Worm (Caenorhabditis elegans) whole organism, L1 larva: Measurements from ENCODE around the gene sec-5.

ENCODE experiments used
- F16B12.6 ChIP-seq: fragments of 150-350 bp; optimal IDR thresholded peaks from 2 replicates; lab custom pipeline; 2014; ENCODE audit warnings: missing biosample characterization, missing genetic modification characterization
- alr-1 ChIP-seq: fragments of 200-800 bp; sonication (Bioruptor generic); optimal IDR thresholded peaks from 2 replicates; lab custom pipeline; 2018; ENCODE audit warnings: borderline replicate concordance, mild to moderate bottlenecking, missing genetic modification characterization, missing compliant biosample characterization
- ama-1 ChIP-seq: fragments of 150-350 bp; optimal IDR thresholded peaks from 2 replicates; lab custom pipeline; 2014
- ceh-8 ChIP-seq: fragments of 200-800 bp; sonication (Bioruptor generic); optimal IDR thresholded peaks from 2 replicates; lab custom pipeline; 2018; ENCODE audit warnings: mild to moderate bottlenecking, missing genetic modification characterization, moderate library complexity, missing compliant biosample characterization
- ceh-90 ChIP-seq: sonication (generic microtip); optimal IDR thresholded peaks from 2 replicates; lab custom pipeline; 2016; ENCODE audit warnings: missing genetic modification characterization, missing compliant biosample characterization
- dpl-1 ChIP-seq, 3 experiments: fragments of 150-350 bp in 2 of 3; sonication (generic microtip) in 1 of 3; optimal IDR thresholded peaks; 2 replicates each; lab custom pipeline; 2014 to 2017; ENCODE audit warnings: missing biosample characterization in 3 of 3, missing genetic modification characterization in 3 of 3, missing genetic modification reagents in 3 of 3
- efl-3 ChIP-seq: fragments of 200-800 bp; sonication (Bioruptor generic); optimal IDR thresholded peaks from 2 replicates; lab custom pipeline; 2018; ENCODE audit warnings: mild to moderate bottlenecking, missing genetic modification characterization, missing compliant biosample characterization
- elt-3 ChIP-seq, 6 experiments: fragments of 150-350 bp in 1 of 6; sonication (generic microtip); optimal IDR thresholded peaks; 2 replicates each; lab custom pipeline; 2017 to 2018; ENCODE audit warnings: missing biosample characterization in 6 of 6, missing genetic modification characterization in 6 of 6, inconsistent platforms in 1 of 6
- ets-5 ChIP-seq: fragments of 200-800 bp; sonication (Bioruptor generic); IDR thresholded peaks from 2 replicates; pipeline ENCODE4 v1.3.6; 2022; ENCODE audit warnings: missing genetic modification characterization, missing compliant biosample characterization
- fkh-10 ChIP-seq: sonication (generic microtip); optimal IDR thresholded peaks from 2 replicates; lab custom pipeline; 2017; ENCODE audit warnings: missing biosample characterization, missing genetic modification reagents, missing genetic modification characterization
- fkh-8 ChIP-seq: sonication (generic microtip); optimal IDR thresholded peaks from 2 replicates; lab custom pipeline; 2016; ENCODE audit warnings: mild to moderate bottlenecking, missing genetic modification characterization, missing compliant biosample characterization
- hlh-17 ChIP-seq: fragments of 200-800 bp; sonication (Bioruptor generic); optimal IDR thresholded peaks from 2 replicates; lab custom pipeline; 2018; ENCODE audit warnings: missing genetic modification characterization, mild to moderate bottlenecking, missing compliant biosample characterization, moderate library complexity, borderline replicate concordance
- jun-1 ChIP-seq: fragments of 150-350 bp; optimal IDR thresholded peaks from 2 replicates; lab custom pipeline; 2014; ENCODE audit warnings: missing biosample characterization, missing genetic modification reagents, missing genetic modification characterization
- lin-15B ChIP-seq: fragments of 150-350 bp; sonication (generic microtip); optimal IDR thresholded peaks from 3 replicates; lab custom pipeline; 2014; ENCODE audit warnings: missing biosample characterization, missing genetic modification characterization
- lin-35 ChIP-seq, 2 experiments: fragments of 150-350 bp; optimal IDR thresholded peaks; 2 replicates each; lab custom pipeline; 2014; ENCODE audit warnings: missing biosample characterization in 2 of 2, missing genetic modification characterization in 2 of 2, missing genetic modification reagents in 2 of 2
- lir-3 ChIP-seq: sonication (generic microtip); optimal IDR thresholded peaks from 2 replicates; lab custom pipeline; 2016; ENCODE audit warnings: mild to moderate bottlenecking, missing genetic modification characterization, moderate library complexity, missing compliant biosample characterization; ENCODE audit not compliant: poor library complexity
- lsy-2 ChIP-seq, 2 experiments: fragments of 150-350 bp; optimal IDR thresholded peaks; 2 replicates each; lab custom pipeline; 2014; ENCODE audit warnings: missing biosample characterization in 2 of 2, missing genetic modification characterization in 2 of 2
- mdl-1 ChIP-seq, 2 experiments: fragments of 150-350 bp; optimal IDR thresholded peaks; 2 replicates each; lab custom pipeline; 2014 to 2017; ENCODE audit warnings: missing biosample characterization in 2 of 2, missing genetic modification characterization in 2 of 2, inconsistent platforms in 1 of 2
- mep-1 ChIP-seq: fragments of 150-350 bp; optimal IDR thresholded peaks from 2 replicates; lab custom pipeline; 2014; ENCODE audit warnings: missing biosample characterization, missing genetic modification characterization
- nhr-19 ChIP-seq: fragments of 200-800 bp; sonication (Bioruptor generic); conservative IDR thresholded peaks from 2 replicates; pipeline ENCODE4 v1.3.6; 2022; ENCODE audit warnings: missing genetic modification characterization, missing compliant biosample characterization
- nhr-77 ChIP-seq: fragments of 150-350 bp; optimal IDR thresholded peaks from 2 replicates; lab custom pipeline; 2014; ENCODE audit warnings: missing biosample characterization, missing genetic modification characterization
- nhr-85 ChIP-seq: sonication (generic microtip); peaks from one replicate; lab custom pipeline; 2016; ENCODE audit warnings: missing genetic modification characterization, inconsistent platforms, missing compliant biosample characterization
- nhr-90 ChIP-seq: sonication (generic microtip); optimal IDR thresholded peaks from 2 replicates; lab custom pipeline; 2016; ENCODE audit warnings: mild to moderate bottlenecking, missing genetic modification characterization, missing compliant biosample characterization; ENCODE audit not compliant: poor library complexity
- pag-3 ChIP-seq: sonication (generic microtip); optimal IDR thresholded peaks from 2 replicates; lab custom pipeline; 2017; ENCODE audit warnings: missing genetic modification characterization, mild to moderate bottlenecking, missing compliant biosample characterization, antibody characterized with exemption, borderline replicate concordance; ENCODE audit not compliant: insufficient read depth
- skn-1 ChIP-seq: fragments of 150-350 bp; optimal IDR thresholded peaks from 2 replicates; lab custom pipeline; 2014; ENCODE audit warnings: missing biosample characterization, missing genetic modification characterization
- tbx-2 ChIP-seq: sonication (generic microtip); optimal IDR thresholded peaks from 2 replicates; lab custom pipeline; 2016; ENCODE audit warnings: missing genetic modification characterization, missing compliant biosample characterization
- tlp-1 ChIP-seq: fragments of 150-350 bp; optimal IDR thresholded peaks from 2 replicates; lab custom pipeline; 2014; ENCODE audit warnings: missing biosample characterization, missing genetic modification characterization
- unc-130 ChIP-seq: fragments of 150-350 bp; optimal IDR thresholded peaks from 2 replicates; lab custom pipeline; 2017; ENCODE audit warnings: missing biosample characterization, missing genetic modification characterization, inconsistent platforms
- unc-62 ChIP-seq: fragments of 150-350 bp; optimal IDR thresholded peaks from 2 replicates; lab custom pipeline; 2014; ENCODE audit warnings: missing biosample characterization, missing genetic modification reagents, missing genetic modification characterization
- unc-86 ChIP-seq: sonication (generic microtip); optimal IDR thresholded peaks from 2 replicates; lab custom pipeline; 2016; ENCODE audit warnings: missing genetic modification characterization, missing compliant biosample characterization
- unc-98 ChIP-seq: fragments of 200-800 bp; sonication (Bioruptor generic); IDR thresholded peaks from 2 replicates; pipeline ENCODE4 v1.3.6; 2022; ENCODE audit warnings: missing genetic modification characterization, missing compliant biosample characterization
- vab-15 ChIP-seq: sonication (generic microtip); optimal IDR thresholded peaks from 2 replicates; lab custom pipeline; 2017; ENCODE audit warnings: missing genotype, mild to moderate bottlenecking, missing genetic modification characterization, missing compliant biosample characterization
- ztf-4 ChIP-seq: fragments of 150-350 bp; optimal IDR thresholded peaks from 2 replicates; lab custom pipeline; 2014; ENCODE audit warnings: missing biosample characterization, missing genetic modification characterization

Gene sec-5

DNA sequence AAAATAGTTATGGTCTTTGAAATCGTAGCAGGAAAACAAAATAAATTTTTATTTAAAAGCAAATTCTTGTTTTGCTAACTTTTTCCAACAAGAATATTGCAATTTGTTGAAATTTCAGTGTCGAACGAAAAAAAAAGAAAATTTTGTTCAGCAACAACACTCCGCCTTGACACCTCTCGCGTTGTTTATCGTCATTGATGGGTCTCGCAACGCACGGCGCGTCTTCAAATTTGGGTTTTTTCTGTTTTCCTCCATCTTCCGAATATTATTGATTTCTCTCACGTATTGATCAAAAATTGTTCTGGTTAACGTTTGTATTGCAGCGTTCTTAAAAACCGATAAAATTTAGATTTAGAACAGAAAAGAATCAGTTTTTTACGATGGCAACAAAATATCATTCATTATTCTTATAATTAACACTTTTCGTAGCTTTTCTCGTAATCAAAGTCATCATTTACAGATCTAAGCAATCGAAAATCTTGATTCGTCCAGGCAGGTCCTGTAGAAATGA is 7.4 kb downstream of the sec-5 start, which contains the start of gene dpl-1 (continued):
- TF ChIP-seq unc-130 (peak; percentile 40), lin-35 (GFP tag; optimal IDR thresholded peaks at IDR 0.05; lab: Kevin White, UChicago) (peak; percentile 73 to 95), tbx-2 (tag; lab: Kevin White, UChicago) (peak; percentile 34), elt-3 (tag; optimal IDR thresholded peaks at IDR 0.05; lab: Kevin White, UChicago) (peak in 1 of 6 experiments; percentile 14), skn-1 (tag; lab: Kevin White, UChicago) (peak; percentile 26), alr-1 (tag; lab: Kevin White, UChicago) (no peak), lir-3 (tag; lab: Kevin White, UChicago) (no peak), ztf-4 (no peak), F16B12.6 (tag; lab: Kevin White, UChicago) (peak; percentile 31)

DNA sequence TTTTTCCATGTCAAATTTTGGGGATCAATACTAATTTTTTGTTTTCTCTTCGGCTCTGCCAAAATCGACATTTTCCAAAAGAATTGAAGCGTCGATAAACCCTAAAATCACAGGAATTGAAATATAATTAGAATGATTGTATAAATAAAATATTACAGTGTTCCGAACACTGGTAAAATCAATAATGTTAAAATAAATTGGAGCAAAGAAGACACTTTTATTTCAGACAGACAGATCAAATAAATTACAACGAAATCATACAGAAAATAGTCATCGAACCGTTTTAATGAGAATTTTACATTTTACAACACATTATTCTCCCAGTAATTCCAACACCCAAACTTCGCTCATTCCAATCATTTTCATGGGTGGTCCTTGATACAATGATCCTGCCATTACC is 9.2 kb downstream of the sec-5 start, which contains the start of gene T23G7.3:
Gene T23G7.3 (minus strand): TSS at position 101 of the 400 bp plus-strand sequence.
- TF ChIP-seq unc-86 (tag; lab: Kevin White, UChicago) (no peak), dpl-1 (GFP tag; optimal IDR thresholded peaks at IDR 0.05; lab: Kevin White, UChicago) (no peak), jun-1 (tag; lab: Kevin White, UChicago) (no peak), F16B12.6 (tag; lab: Kevin White, UChicago) (no peak), mep-1 (tag; lab: Kevin White, UChicago) (no peak), vab-15 (no peak)
- TF ChIP-seq, all 84 proteins: peak for 0

DNA sequence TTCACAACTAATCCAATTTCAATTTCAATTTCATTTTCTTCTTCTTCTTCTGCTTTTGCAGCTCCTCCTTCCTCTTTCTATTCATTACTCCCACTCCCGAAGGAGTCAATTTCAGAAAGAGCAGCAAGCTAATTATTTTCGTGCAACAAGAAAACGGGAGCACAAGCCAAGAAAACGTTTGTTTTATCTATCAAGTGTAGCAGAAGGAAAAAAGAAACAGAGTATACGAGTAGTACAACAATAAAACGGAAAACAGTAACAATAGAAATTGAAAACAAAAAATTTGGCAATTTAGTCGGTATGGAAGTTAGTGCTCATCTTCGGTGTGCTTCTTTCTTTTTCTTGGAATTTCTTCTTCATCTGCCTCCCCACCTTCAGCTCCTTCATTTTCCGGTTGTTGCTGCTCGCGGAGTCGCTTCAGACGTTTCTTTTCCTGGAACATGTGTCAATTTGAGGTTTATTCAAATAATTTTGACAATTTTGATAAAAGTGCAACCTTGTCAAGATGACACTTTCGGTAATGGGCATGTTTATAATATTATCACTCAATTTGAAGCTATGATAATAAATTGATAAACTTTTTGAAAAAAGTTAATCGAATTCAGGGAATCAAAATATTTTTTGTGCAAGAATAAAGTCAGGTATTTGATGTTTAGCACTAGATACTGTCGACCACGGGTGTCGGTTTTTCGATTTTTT is 11.0 kb downstream of the sec-5 start, which contains the start of gene W07A12.8:
Gene W07A12.8 (minus strand): TSS at position 51 of the 699 bp plus-strand sequence.
- TF ChIP-seq nhr-90 (tag; lab: Kevin White, UChicago): no peak
- no peak for TF ChIP-seq unc-62 (GFP tag; lab: Kevin White, UChicago)
- TF ChIP-seq ceh-90: no peak
- TF ChIP-seq nhr-77 (tag; lab: Kevin White, UChicago): no peak
- no peak for TF ChIP-seq elt-3 (tag; optimal IDR thresholded peaks at IDR 0.05; lab: Kevin White, UChicago)
- TF ChIP-seq nhr-85 (tag; lab: Kevin White, UChicago): no peak
- no peak for TF ChIP-seq ets-5 (GFP tag; lab: Robert Waterston, UW)
- TF ChIP-seq lin-15B (tag; lab: Kevin White, UChicago): no peak
- TF ChIP-seq efl-3 (GFP tag; lab: Kevin White, UChicago): no peak
- no peak for TF ChIP-seq hlh-17
- TF ChIP-seq tbx-2 (tag; lab: Kevin White, UChicago): no peak
- no peak for TF ChIP-seq fkh-8 (tag; lab: Kevin White, UChicago)
- TF ChIP-seq lsy-2 (tag; optimal IDR thresholded peaks at IDR 0.05; lab: Kevin White, UChicago): no peak
- TF ChIP-seq ceh-8: no peak
- no peak for TF ChIP-seq fkh-10
- TF ChIP-seq unc-98 (GFP tag; lab: Robert Waterston, UW): no peak
- no peak for TF ChIP-seq mdl-1 (tag; optimal IDR thresholded peaks at IDR 0.05; lab: Kevin White, UChicago)

DNA sequence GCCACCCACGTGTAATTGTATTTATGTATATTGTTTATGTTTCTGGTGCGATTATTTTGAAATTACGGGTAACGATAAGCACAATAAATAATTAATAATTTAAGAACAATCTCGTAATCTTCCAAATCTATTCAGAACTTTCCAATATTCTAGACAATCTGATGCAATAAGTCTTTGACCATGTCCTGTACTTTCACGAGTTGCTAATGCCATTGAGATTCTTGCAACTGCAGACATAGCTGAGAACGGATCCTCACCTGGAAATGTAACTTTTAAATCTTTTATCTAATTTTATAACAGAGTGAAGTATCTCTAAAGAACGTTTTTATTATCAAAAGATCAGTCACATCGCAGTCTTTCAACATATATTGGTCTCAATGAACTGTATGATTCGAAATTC is 13.6 kb downstream of the sec-5 start:
- TF ChIP-seq ztf-4 (no peak), tlp-1 (tag; lab: Kevin White, UChicago) (no peak), nhr-19 (GFP tag; lab: Robert Waterston, UW) (no peak), jun-1 (tag; lab: Kevin White, UChicago) (no peak), pag-3 (tag; lab: Kevin White, UChicago) (no peak), hlh-17 (no peak), ama-1 (lab: Kevin White, UChicago) (no peak)
